Fruit fly (Drosophila melanogaster) whole organism: ENCODE results near the gene CSN8.

ENCODE experiments used
- CG8478 ChIP-seq: fragments of >200 bp; optimal IDR thresholded peaks from 2 replicates; lab custom pipeline; 2018; ENCODE audit warnings: inconsistent platforms
- Dll ChIP-seq: fragments of >200 bp; optimal IDR thresholded peaks from 2 replicates; lab custom pipeline; 2017
- EcR ChIP-seq, 2 experiments: fragments of >200 bp; optimal IDR thresholded peaks; 2 replicates each; lab custom pipeline; 2017; ENCODE audit warnings: missing biosample characterization in 2 of 2, missing genetic modification characterization in 2 of 2, missing genetic modification reagents in 2 of 2
- pan ChIP-seq: fragments of >200 bp; optimal IDR thresholded peaks from 2 replicates; lab custom pipeline; 2017
- psq ChIP-seq: fragments of >200 bp; optimal IDR thresholded peaks from 2 replicates; lab custom pipeline; 2017
- usp ChIP-seq: fragments of >200 bp; optimal IDR thresholded peaks from 2 replicates; lab custom pipeline; 2017; ENCODE audit warnings: missing biosample characterization, missing genetic modification characterization, mixed read lengths

CSN8 gene

dm6 chr2L:8338039-8338438 lies 26.6 kb upstream of the CSN8 start, which contains the start of gene witty:
Gene witty, plus strand, starts transcription at chr2L:8338287.
- TF ChIP-seq CG8478 (lab: Kevin White, UChicago) = no peak
- TF ChIP-seq usp (GFP tag; lab: Kevin White, UChicago) = no peak
- TF ChIP-seq pan (lab: Kevin White, UChicago) = no peak
- no peak for TF ChIP-seq psq (lab: Kevin White, UChicago)
- no peak for TF ChIP-seq Dll (lab: Kevin White, UChicago)
- no peak for TF ChIP-seq EcR (GFP tag; optimal IDR thresholded peaks at IDR 0.05; lab: Kevin White, UChicago)

- TF ChIP-seq pan (lab: Kevin White, UChicago) (no peak), EcR (GFP tag; optimal IDR thresholded peaks at IDR 0.05; lab: Kevin White, UChicago) (no peak), usp (GFP tag; lab: Kevin White, UChicago) (no peak), psq (lab: Kevin White, UChicago) (no peak), Dll (lab: Kevin White, UChicago) (no peak), CG8478 (lab: Kevin White, UChicago) (no peak)
Measured at dm6 chr2L:8339751-8340349, 24.8 kb upstream of the CSN8 start.

- no peak for TF ChIP-seq psq (lab: Kevin White, UChicago)
- no peak for TF ChIP-seq CG8478 (lab: Kevin White, UChicago)
- no peak for TF ChIP-seq Dll (lab: Kevin White, UChicago)
- no peak for TF ChIP-seq usp (GFP tag; lab: Kevin White, UChicago)
- TF ChIP-seq EcR (GFP tag; optimal IDR thresholded peaks at IDR 0.05; lab: Kevin White, UChicago) = no peak
- no peak for TF ChIP-seq pan (lab: Kevin White, UChicago)
Measured at dm6 chr2L:8342395-8342794, 22.3 kb upstream of the CSN8 start, which contains the start of gene CG14273. Gene CG14273, plus strand, starts transcription at chr2L:8342695.

DNA sequence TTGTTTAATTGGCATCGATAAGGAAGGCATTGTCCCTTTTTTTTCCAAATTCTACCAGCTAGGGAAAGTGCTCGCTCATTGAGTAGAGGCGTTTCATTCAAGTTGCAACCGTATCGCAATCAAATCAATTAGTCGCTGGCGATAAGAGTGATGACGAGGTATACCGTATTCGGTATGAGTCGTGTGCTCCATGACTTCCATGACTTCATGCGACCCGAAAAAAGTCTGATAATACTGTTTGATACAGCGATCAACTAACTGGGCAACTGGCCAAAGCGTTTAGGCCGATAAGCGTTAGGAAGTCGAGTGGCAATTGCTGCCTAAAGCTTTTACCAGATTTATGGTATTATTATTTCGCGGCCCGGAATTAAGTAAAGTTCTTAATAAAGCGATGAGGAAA lies 20.1 kb upstream of the CSN8 start:
- TF ChIP-seq usp (GFP tag; lab: Kevin White, UChicago) (no peak), psq (lab: Kevin White, UChicago) (no peak), Dll (lab: Kevin White, UChicago) (no peak), pan (lab: Kevin White, UChicago) (no peak), CG8478 (lab: Kevin White, UChicago) (no peak), EcR (GFP tag; optimal IDR thresholded peaks at IDR 0.05; lab: Kevin White, UChicago) (no peak)

DNA sequence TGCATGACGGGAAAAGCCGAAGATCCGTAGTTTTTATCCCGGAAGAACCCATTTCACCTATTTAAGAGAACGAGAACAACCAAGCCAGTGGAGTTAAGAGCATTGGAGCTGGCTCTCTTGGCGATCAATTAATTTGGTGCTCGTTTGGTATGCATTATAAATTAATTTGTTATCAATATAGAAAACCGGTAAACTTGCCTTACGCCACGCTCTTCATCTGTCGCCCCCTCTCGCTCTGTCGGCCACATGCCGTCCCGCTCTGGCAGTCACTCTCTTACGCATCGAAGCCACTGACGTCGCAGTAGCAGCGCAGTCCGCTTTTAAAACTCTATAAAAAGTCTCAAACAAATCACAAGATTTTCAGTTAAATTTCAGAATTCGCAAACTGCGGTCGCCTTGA lies 18.4 kb upstream of the CSN8 start, which contains the start of gene CG7778:
Gene CG7778 (plus strand): TSS at position 361 of the 400 bp plus-strand sequence.
- TF ChIP-seq usp (GFP tag; lab: Kevin White, UChicago) = no peak

dm6 chr2L:8350560-8351171 lies 14.0 kb upstream of the CSN8 start:
- no peak for TF ChIP-seq psq (lab: Kevin White, UChicago)

DNA sequence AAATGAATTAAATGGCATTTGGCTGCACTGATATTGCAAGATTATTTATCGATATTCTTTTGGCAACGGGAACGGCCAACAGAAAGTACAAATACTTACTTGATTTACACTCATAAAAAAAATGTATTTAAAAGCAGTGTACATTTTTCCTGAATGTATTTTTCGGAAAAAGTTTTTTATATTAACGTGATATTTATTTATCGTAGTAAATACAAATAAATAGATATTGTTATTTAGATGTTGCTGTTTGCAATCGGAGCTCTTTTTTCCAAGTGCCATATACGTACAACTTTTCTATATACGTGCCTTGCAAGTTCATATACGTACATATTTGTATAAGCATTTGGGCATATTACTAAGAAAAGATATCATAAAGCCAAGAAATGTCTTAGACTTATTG lies 13.3 kb upstream of the CSN8 start:
- TF ChIP-seq EcR (GFP tag; optimal IDR thresholded peaks at IDR 0.05; lab: Kevin White, UChicago) (no peak), Dll (lab: Kevin White, UChicago) (no peak), pan (lab: Kevin White, UChicago) (no peak), usp (GFP tag; lab: Kevin White, UChicago) (no peak), CG8478 (lab: Kevin White, UChicago) (no peak), psq (lab: Kevin White, UChicago) (no peak)

- TF ChIP-seq pan (lab: Kevin White, UChicago) = no peak
- TF ChIP-seq EcR (GFP tag; optimal IDR thresholded peaks at IDR 0.05; lab: Kevin White, UChicago) = no peak
- TF ChIP-seq CG8478 (lab: Kevin White, UChicago) = no peak
- TF ChIP-seq Dll (lab: Kevin White, UChicago) = no peak
- no peak for TF ChIP-seq psq (lab: Kevin White, UChicago)
- TF ChIP-seq usp (GFP tag; lab: Kevin White, UChicago) = no peak
Measured at dm6 chr2L:8351864-8352263, 12.8 kb upstream of the CSN8 start, which contains the start of gene Mur29B. Gene Mur29B, plus strand, starts transcription at chr2L:8352187.

DNA sequence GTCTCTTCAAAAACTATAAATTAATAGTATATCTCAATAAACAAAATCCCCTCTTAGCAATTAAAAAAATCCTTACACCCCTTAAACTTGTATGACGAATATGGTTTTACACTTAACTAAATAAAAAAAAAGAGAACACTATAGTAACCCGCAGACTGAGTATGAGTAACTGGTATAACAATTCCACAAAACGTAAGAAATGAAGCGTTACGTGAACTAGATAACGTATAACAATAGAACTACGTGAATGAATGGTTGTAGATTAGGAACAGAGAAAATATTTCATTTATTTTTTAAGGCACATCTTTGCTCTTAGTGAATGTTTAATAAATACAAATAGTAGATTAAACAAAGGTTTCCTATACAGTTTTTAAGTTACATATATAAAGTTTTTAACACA lies 9.2 kb upstream of the CSN8 start:
- no peak for TF ChIP-seq usp (GFP tag; lab: Kevin White, UChicago)

dm6 chr2L:8361204-8361952 lies 3.3 kb upstream of the CSN8 start:
- no peak for TF ChIP-seq usp (GFP tag; lab: Kevin White, UChicago)
- no peak for TF ChIP-seq pan (lab: Kevin White, UChicago)
- no peak for TF ChIP-seq EcR (GFP tag; optimal IDR thresholded peaks at IDR 0.05; lab: Kevin White, UChicago)
- TF ChIP-seq CG8478 (lab: Kevin White, UChicago) = no peak
- TF ChIP-seq Dll (lab: Kevin White, UChicago) = no peak
- no peak for TF ChIP-seq psq (lab: Kevin White, UChicago)

DNA sequence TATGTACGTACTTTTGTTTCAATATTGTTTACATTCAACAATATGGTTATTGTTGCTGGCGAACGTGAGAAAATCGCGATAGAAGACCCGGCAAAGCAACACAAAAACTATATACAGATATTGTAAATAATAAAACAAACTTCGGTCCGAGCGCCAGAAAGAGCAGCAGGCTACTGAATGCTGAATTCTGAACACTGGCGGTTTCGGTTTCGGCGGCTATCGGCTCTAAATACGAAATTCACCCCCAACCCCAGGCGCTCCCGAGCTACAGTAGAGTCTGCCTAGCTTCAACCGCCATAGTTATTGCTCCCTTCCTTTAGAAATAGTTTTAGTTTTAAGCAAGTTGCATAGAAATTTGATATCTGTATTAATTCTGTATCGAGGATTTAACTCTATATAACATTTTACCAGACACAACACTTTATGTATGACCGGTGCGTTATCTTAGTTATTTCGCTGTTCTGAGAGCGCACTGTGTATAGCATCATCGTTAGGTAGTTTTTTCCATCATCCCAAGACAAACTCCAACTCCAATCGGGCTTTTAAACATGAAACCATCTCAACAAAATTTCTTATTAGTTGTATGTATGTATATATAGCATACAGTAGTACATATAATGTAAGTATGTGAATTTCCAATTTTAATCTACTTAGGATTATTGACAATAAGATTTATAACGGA lies 2.2 kb upstream of the CSN8 start, which contains the start of gene CG7627:
Gene CG7627 (minus strand): TSS at position 197 of the 682 bp plus-strand sequence.
- TF ChIP-seq EcR (GFP tag; optimal IDR thresholded peaks at IDR 0.05; lab: Kevin White, UChicago) = no peak
- no peak for TF ChIP-seq usp (GFP tag; lab: Kevin White, UChicago)
- no peak for TF ChIP-seq pan (lab: Kevin White, UChicago)
- TF ChIP-seq psq (lab: Kevin White, UChicago) = no peak
- no peak for TF ChIP-seq Dll (lab: Kevin White, UChicago)
- TF ChIP-seq CG8478 (lab: Kevin White, UChicago) = no peak
